Fruit fly (Drosophila melanogaster) whole organism, wandering third instar larva: Measurements from ENCODE around the gene CG18258.

ENCODE experiments used
- Abd-B ChIP-seq: fragments of >200 bp; optimal IDR thresholded peaks from 2 replicates; lab custom pipeline; 2017; ENCODE audit warnings: missing biosample characterization, missing genetic modification characterization
- CrebA ChIP-seq: fragments of 200-800 bp; sonication (Bioruptor generic); optimal IDR thresholded peaks from 2 replicates; lab custom pipeline; 2016; ENCODE audit warnings: missing biosample characterization, mild to moderate bottlenecking, missing genetic modification characterization, borderline replicate concordance
- Dfd ChIP-seq: fragments of >200 bp; optimal IDR thresholded peaks from 2 replicates; lab custom pipeline; 2017; ENCODE audit warnings: missing biosample characterization, missing genetic modification characterization
- Myc ChIP-seq: fragments of >200 bp; optimal IDR thresholded peaks from 2 replicates; lab custom pipeline; 2017
- br ChIP-seq: fragments of 200-800 bp; sonication (Bioruptor generic); optimal IDR thresholded peaks from 2 replicates; lab custom pipeline; 2016; ENCODE audit warnings: missing biosample characterization, missing genetic modification characterization
- brk ChIP-seq: fragments of 200-800 bp; sonication (Bioruptor generic); optimal IDR thresholded peaks from 2 replicates; lab custom pipeline; 2016; ENCODE audit warnings: missing biosample characterization, mild to moderate bottlenecking, missing genetic modification characterization
- jim ChIP-seq: fragments of 175-275, 200-325 bp; sonication (Bioruptor generic); optimal IDR thresholded peaks from 2 replicates; lab custom pipeline; 2016; ENCODE audit warnings: missing biosample characterization, mild to moderate bottlenecking, missing genetic modification characterization
- psq ChIP-seq: fragments of 200-800 bp; sonication (Bioruptor generic); optimal IDR thresholded peaks from 3 replicates; lab custom pipeline; 2017; ENCODE audit warnings: missing biosample characterization, mild to moderate bottlenecking, missing genetic modification characterization, moderate library complexity
- usp ChIP-seq: fragments of >200 bp; optimal IDR thresholded peaks from 2 replicates; lab custom pipeline; 2017; ENCODE audit warnings: missing biosample characterization, missing genetic modification characterization
- woc ChIP-seq: sonication (Bioruptor generic); optimal IDR thresholded peaks from 2 replicates; lab custom pipeline; 2016; ENCODE audit warnings: missing biosample characterization, mild to moderate bottlenecking, missing genetic modification characterization

DNA sequence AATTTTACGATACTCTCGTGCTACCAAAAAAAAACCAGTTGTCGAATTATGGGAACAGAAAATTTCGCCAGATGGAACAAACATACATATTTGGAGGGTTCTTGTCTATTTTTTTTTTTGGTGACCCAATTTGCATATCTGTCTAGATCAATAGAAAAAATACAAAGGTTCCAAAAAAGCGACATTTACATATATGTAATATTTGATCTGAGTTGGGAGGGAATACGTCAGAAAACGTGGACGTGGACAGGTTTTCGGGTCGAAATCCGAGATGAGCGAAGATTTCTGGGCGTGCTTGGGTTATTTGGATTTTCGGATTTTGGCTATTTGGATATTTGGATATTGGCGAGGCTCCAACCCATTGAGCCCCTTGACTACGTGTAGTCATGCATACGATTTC is 7.1 kb upstream of the CG18258 start:
- no peak for TF ChIP-seq Abd-B
- no peak for TF ChIP-seq Dfd (GFP tag; lab: Kevin White, UChicago)
- TF ChIP-seq Myc (lab: Kevin White, UChicago): no peak
- TF ChIP-seq brk (GFP tag; lab: Kevin White, UChicago): no peak
- no peak for TF ChIP-seq CrebA (GFP tag; lab: Kevin White, UChicago)
- no peak for TF ChIP-seq usp (GFP tag; lab: Kevin White, UChicago)
- TF ChIP-seq woc: no peak
- no peak for TF ChIP-seq jim
- no peak for TF ChIP-seq br (GFP tag; lab: Kevin White, UChicago)
- no peak for TF ChIP-seq psq (GFP tag; lab: Kevin White, UChicago)
